Fruit fly (Drosophila melanogaster) whole organism, prepupa: ENCODE results near the gene Sry-alpha.

ENCODE experiments used
- Blimp-1 ChIP-seq: fragments of 200-800 bp; sonication (Bioruptor generic); optimal IDR thresholded peaks from 3 replicates; lab custom pipeline; 2017; ENCODE audit warnings: missing biosample characterization, missing genetic modification characterization, mild to moderate bottlenecking, moderate library complexity, missing genetic modification reagents
- CG10631 ChIP-seq: fragments of 200-800 bp; sonication (Bioruptor generic); optimal IDR thresholded peaks from 2 replicates; lab custom pipeline; 2016; ENCODE audit warnings: missing biosample characterization, missing genetic modification characterization
- CG10669 ChIP-seq: fragments of 200-800 bp; sonication (Bioruptor generic); optimal IDR thresholded peaks from 3 replicates; lab custom pipeline; 2018; ENCODE audit warnings: missing biosample characterization, mild to moderate bottlenecking, missing genetic modification characterization, moderate library complexity
- CG11294 ChIP-seq: fragments of 200-800 bp; sonication (Bioruptor generic); IDR thresholded peaks from 2 replicates; pipeline ENCODE4 v1.3.6; 2022; ENCODE audit warnings: missing biosample characterization, missing genetic modification characterization
- CG11762 ChIP-seq: fragments of 200-800 bp; sonication (Bioruptor generic); optimal IDR thresholded peaks from 3 replicates; lab custom pipeline; 2016; ENCODE audit warnings: missing biosample characterization, missing genetic modification characterization; ENCODE audit not compliant: insufficient read depth
- CG11902 ChIP-seq: fragments of 200-800 bp; sonication (Bioruptor generic); optimal IDR thresholded peaks from 3 replicates; lab custom pipeline; 2016; ENCODE audit warnings: missing biosample characterization, missing genetic modification characterization
- CG15336 ChIP-seq: fragments of 200-800 bp; sonication (Bioruptor generic); IDR thresholded peaks from 2 replicates; pipeline ENCODE4 v1.3.6; 2022; ENCODE audit warnings: missing biosample characterization, missing genetic modification characterization
- CG1621 ChIP-seq: fragments of 200-800 bp; sonication (Bioruptor generic); optimal IDR thresholded peaks from 3 replicates; lab custom pipeline; 2018; ENCODE audit warnings: missing biosample characterization, mild to moderate bottlenecking, missing genetic modification characterization
- CG31627 ChIP-seq: fragments of 200-800 bp; sonication (Bioruptor generic); optimal IDR thresholded peaks from 3 replicates; lab custom pipeline; 2016; ENCODE audit warnings: missing biosample characterization, missing genetic modification characterization
- CG34406 ChIP-seq: fragments of 200-800 bp; sonication (Bioruptor generic); optimal IDR thresholded peaks from 3 replicates; lab custom pipeline; 2016; ENCODE audit warnings: missing biosample characterization, missing genetic modification characterization
- CG3919 ChIP-seq: fragments of 200-800 bp; sonication (Bioruptor generic); optimal IDR thresholded peaks from 3 replicates; lab custom pipeline; 2016; ENCODE audit warnings: missing biosample characterization, missing genetic modification characterization
- CG4318 ChIP-seq: fragments of 200-800 bp; sonication (Bioruptor generic); optimal IDR thresholded peaks from 3 replicates; lab custom pipeline; 2017; ENCODE audit warnings: missing biosample characterization, mild to moderate bottlenecking, missing genetic modification characterization
- CG6163 ChIP-seq: fragments of 200-800 bp; sonication (Bioruptor generic); IDR thresholded peaks from 3 replicates; pipeline ENCODE4 v1.3.6; 2022; ENCODE audit warnings: missing biosample characterization, missing genetic modification characterization
- CG6276 ChIP-seq: fragments of 200-800 bp; sonication (Bioruptor generic); optimal IDR thresholded peaks from 2 replicates; lab custom pipeline; 2017; ENCODE audit warnings: missing biosample characterization, mild to moderate bottlenecking, missing genetic modification characterization
- CG6792 ChIP-seq: fragments of 200-800 bp; sonication (Bioruptor generic); optimal IDR thresholded peaks from 3 replicates; lab custom pipeline; 2016; ENCODE audit warnings: missing biosample characterization, missing genetic modification characterization
- CG6808 ChIP-seq: fragments of 200-800 bp; sonication (Bioruptor generic); optimal IDR thresholded peaks from 3 replicates; lab custom pipeline; 2017; ENCODE audit warnings: missing biosample characterization, missing genetic modification characterization, mild to moderate bottlenecking, moderate library complexity, missing genetic modification reagents
- CG6854 ChIP-seq: fragments of 200-800 bp; sonication (Bioruptor generic); optimal IDR thresholded peaks from 2 replicates; lab custom pipeline; 2017; ENCODE audit warnings: missing biosample characterization, mild to moderate bottlenecking, missing genetic modification characterization
- CG7368 ChIP-seq: fragments of 200-800 bp; sonication (Bioruptor generic); optimal IDR thresholded peaks from 3 replicates; lab custom pipeline; 2016; ENCODE audit warnings: missing biosample characterization, missing genetic modification characterization
- CG9139 ChIP-seq: fragments of 200-800 bp; sonication (Bioruptor generic); optimal IDR thresholded peaks from 3 replicates; lab custom pipeline; 2017; ENCODE audit warnings: missing biosample characterization, mild to moderate bottlenecking, missing genetic modification characterization
- Eip75B ChIP-seq: fragments of 200-800 bp; sonication (Bioruptor generic); optimal IDR thresholded peaks from 3 replicates; lab custom pipeline; 2016; ENCODE audit warnings: missing biosample characterization, missing genetic modification characterization
- Eip78C ChIP-seq: fragments of 200-800 bp; sonication (Bioruptor generic); peaks from one replicate; lab custom pipeline; 2016; ENCODE audit warnings: missing biosample characterization, missing genetic modification characterization
- Eip93F ChIP-seq: fragments of 200-800 bp; sonication (Bioruptor generic); optimal IDR thresholded peaks from 2 replicates; lab custom pipeline; 2016; ENCODE audit warnings: missing biosample characterization, mild to moderate bottlenecking, missing genetic modification characterization
- Ets21C ChIP-seq: fragments of 200-800 bp; sonication (Bioruptor generic); optimal IDR thresholded peaks from 3 replicates; lab custom pipeline; 2016; ENCODE audit warnings: missing biosample characterization, missing genetic modification characterization
- Gug ChIP-seq: fragments of 200-800 bp; sonication (Bioruptor generic); IDR thresholded peaks from 2 replicates; pipeline ENCODE4 v1.3.6; 2022; ENCODE audit warnings: missing biosample characterization, missing genetic modification characterization
- Hr38 ChIP-seq: sonication (Bioruptor generic); optimal IDR thresholded peaks from 2 replicates; lab custom pipeline; 2016; ENCODE audit warnings: missing biosample characterization, missing genetic modification characterization
- Hr4 ChIP-seq: fragments of 200-800 bp; sonication (Bioruptor generic); optimal IDR thresholded peaks from 3 replicates; lab custom pipeline; 2016; ENCODE audit warnings: missing biosample characterization, missing genetic modification characterization
- Lpt ChIP-seq: fragments of 200-800 bp; sonication (Bioruptor generic); optimal IDR thresholded peaks from 3 replicates; lab custom pipeline; 2016; ENCODE audit warnings: missing biosample characterization, missing genetic modification characterization
- OdsH ChIP-seq: fragments of 200-800 bp; sonication (Bioruptor generic); optimal IDR thresholded peaks from 3 replicates; lab custom pipeline; 2016; ENCODE audit warnings: missing biosample characterization, missing genetic modification characterization
- Smox ChIP-seq: fragments of 200-800 bp; sonication (Bioruptor generic); optimal IDR thresholded peaks from 3 replicates; lab custom pipeline; 2016; ENCODE audit warnings: missing biosample characterization, missing genetic modification characterization
- Sox102F ChIP-seq: fragments of 200-800 bp; sonication (Bioruptor generic); optimal IDR thresholded peaks from 2 replicates; lab custom pipeline; 2016; ENCODE audit warnings: missing biosample characterization, mild to moderate bottlenecking, missing genetic modification characterization
- Sox14 ChIP-seq: fragments of 200-800 bp; sonication (Bioruptor generic); optimal IDR thresholded peaks from 3 replicates; lab custom pipeline; 2016; ENCODE audit warnings: missing biosample characterization, missing genetic modification characterization
- Sox15 ChIP-seq: fragments of 200-800 bp; sonication (Bioruptor generic); optimal IDR thresholded peaks from 3 replicates; lab custom pipeline; 2016; ENCODE audit warnings: missing biosample characterization, missing genetic modification characterization
- achi ChIP-seq: fragments of 200-800 bp; sonication (Bioruptor generic); optimal IDR thresholded peaks from 3 replicates; lab custom pipeline; 2016; ENCODE audit warnings: missing biosample characterization, missing genetic modification characterization
- dac ChIP-seq: fragments of 200-800 bp; sonication (Bioruptor generic); optimal IDR thresholded peaks from 2 replicates; lab custom pipeline; 2017; ENCODE audit warnings: missing biosample characterization, mild to moderate bottlenecking, missing genetic modification characterization
- dsx ChIP-seq: fragments of 200-800 bp; optimal IDR thresholded peaks from 3 replicates; lab custom pipeline; 2019; ENCODE audit warnings: missing biosample characterization, mild to moderate bottlenecking, missing genetic modification characterization, moderate library complexity; ENCODE audit not compliant: poor library complexity, severe bottlenecking
- eg ChIP-seq: fragments of 200-800 bp; sonication (Bioruptor generic); IDR thresholded peaks from 3 replicates; pipeline ENCODE4 v1.3.6; 2022; ENCODE audit warnings: missing biosample characterization, missing genetic modification characterization
- esn ChIP-seq: fragments of 200-800 bp; sonication (Bioruptor generic); optimal IDR thresholded peaks from 2 replicates; lab custom pipeline; 2016; ENCODE audit warnings: missing biosample characterization, mild to moderate bottlenecking, missing genetic modification characterization, moderate library complexity
- fd59A ChIP-seq: fragments of 200-800 bp; sonication (Bioruptor generic); optimal IDR thresholded peaks from 2 replicates; lab custom pipeline; 2017; ENCODE audit warnings: missing biosample characterization, mild to moderate bottlenecking, missing genetic modification characterization, missing genetic modification reagents
- fd85E ChIP-seq: fragments of 200-800 bp; sonication (Bioruptor generic); optimal IDR thresholded peaks from 3 replicates; lab custom pipeline; 2016; ENCODE audit warnings: missing biosample characterization, missing genetic modification characterization
- fkh ChIP-seq: fragments of 200-800 bp; sonication (Bioruptor generic); optimal IDR thresholded peaks from 3 replicates; lab custom pipeline; 2017; ENCODE audit warnings: missing biosample characterization, mild to moderate bottlenecking, missing genetic modification characterization, moderate library complexity
- lz ChIP-seq: fragments of 200-800 bp; sonication (Bioruptor generic); optimal IDR thresholded peaks from 3 replicates; lab custom pipeline; 2016; ENCODE audit warnings: missing biosample characterization, missing genetic modification characterization
- net ChIP-seq: fragments of 200-800 bp; sonication (Bioruptor generic); optimal IDR thresholded peaks from 3 replicates; lab custom pipeline; 2016; ENCODE audit warnings: missing biosample characterization, missing genetic modification characterization
- salr ChIP-seq, 2 experiments: fragments of 200-800 bp; sonication (Bioruptor generic); optimal IDR thresholded peaks; 3 replicates each; lab custom pipeline; 2016 to 2018; ENCODE audit warnings: missing biosample characterization in 2 of 2, missing genetic modification characterization in 2 of 2, mild to moderate bottlenecking in 1 of 2
- spab ChIP-seq: fragments of 200-800 bp; sonication (Bioruptor generic); optimal IDR thresholded peaks from 2 replicates; lab custom pipeline; 2017; ENCODE audit warnings: missing biosample characterization, mild to moderate bottlenecking, missing genetic modification characterization, missing genetic modification reagents
- ss ChIP-seq, 2 experiments: fragments of 200-800 bp; sonication (Bioruptor generic); optimal IDR thresholded peaks; 2 replicates in 1 of 2; 3 replicates in 1 of 2; lab custom pipeline; 2017 to 2018; ENCODE audit warnings: mild to moderate bottlenecking in 2 of 2, missing biosample characterization in 2 of 2, missing genetic modification characterization in 2 of 2, moderate library complexity in 1 of 2
- svp ChIP-seq: fragments of 200-800 bp; sonication (Bioruptor generic); peaks from one replicate; lab custom pipeline; 2016; ENCODE audit warnings: missing biosample characterization, missing genetic modification characterization
- topi ChIP-seq: fragments of 200-800 bp; sonication (Bioruptor generic); optimal IDR thresholded peaks from 3 replicates; lab custom pipeline; 2016; ENCODE audit warnings: missing biosample characterization, missing genetic modification characterization
- vri ChIP-seq: fragments of 200-800 bp; sonication (Bioruptor generic); optimal IDR thresholded peaks from 3 replicates; lab custom pipeline; 2016; ENCODE audit warnings: missing biosample characterization, mild to moderate bottlenecking, missing genetic modification characterization

Sry-alpha gene

dm6 chr3R:30071827-30072226 lies 32.3 kb downstream of the Sry-alpha start (continued):
- no peak for TF ChIP-seq CG11762 (GFP tag; lab: Kevin White, UChicago)
- TF ChIP-seq Eip75B (GFP tag; lab: Kevin White, UChicago): peak; percentile 34
- TF ChIP-seq CG10631 (GFP tag; lab: Kevin White, UChicago): no peak
- no peak for TF ChIP-seq Gug (GFP tag; lab: Robert Waterston, UW)
- TF ChIP-seq fd85E (GFP tag; lab: Kevin White, UChicago): no peak
- TF ChIP-seq CG10669 (GFP tag; lab: Kevin White, UChicago): no peak
- peak; percentile 75 for TF ChIP-seq eg (GFP tag; lab: Robert Waterston, UW)
- TF ChIP-seq Smox: no peak
- 0 out of 2 replicates have a peak, but pooled peaks have one; percentile 18 for TF ChIP-seq CG11294 (GFP tag; lab: Robert Waterston, UW)
- TF ChIP-seq OdsH: peak; percentile 34
- TF ChIP-seq net (GFP tag; lab: Kevin White, UChicago): peak; percentile 10
- TF ChIP-seq topi (GFP tag; lab: Kevin White, UChicago): peak; percentile 64
- no peak for TF ChIP-seq dsx (GFP tag; lab: Kevin White, UChicago)
- TF ChIP-seq Eip93F (GFP tag; lab: Kevin White, UChicago): no peak
- peak; percentile 36 for TF ChIP-seq Sox102F (GFP tag; lab: Kevin White, UChicago)
- TF ChIP-seq Lpt (GFP tag; lab: Kevin White, UChicago): no peak
- no peak for TF ChIP-seq CG6854 (GFP tag; lab: Kevin White, UChicago)
- TF ChIP-seq Sox15 (GFP tag; lab: Kevin White, UChicago): peak; percentile 14
- peak; percentile 44 for TF ChIP-seq CG31627 (GFP tag; lab: Kevin White, UChicago)
- no peak for TF ChIP-seq CG1621 (tag; lab: Kevin White, UChicago)
- TF ChIP-seq fkh (GFP tag; lab: Kevin White, UChicago): no peak
- peak; percentile 44 for TF ChIP-seq esn (GFP tag; lab: Kevin White, UChicago)
- TF ChIP-seq CG34406: peak; percentile 5
- no peak for TF ChIP-seq dac
- 0 out of 2 replicates have a peak, but pooled peaks have one; percentile 38 for TF ChIP-seq CG15336 (GFP tag; lab: Robert Waterston, UW)
- peak; percentile 39 for TF ChIP-seq achi
- peak; percentile 7 for TF ChIP-seq Sox14 (GFP tag; lab: Kevin White, UChicago)
- peak; percentile 17 for TF ChIP-seq lz (GFP tag; lab: Kevin White, UChicago)
- no peak for TF ChIP-seq fd59A (GFP tag; lab: Kevin White, UChicago)
- TF ChIP-seq vri: peak; percentile 19
- no peak for TF ChIP-seq CG6792 (GFP tag; lab: Kevin White, UChicago)
- TF ChIP-seq, all 60 proteins: peak for 32

dm6 chr3R:30076088-30076487 lies 36.6 kb downstream of the Sry-alpha start:
- TF ChIP-seq svp (GFP tag; lab: Kevin White, UChicago) (peak; percentile 75), CG6276 (peak; percentile 46), CG4318 (GFP tag; lab: Kevin White, UChicago) (peak; percentile 58), Blimp-1 (GFP tag; lab: Kevin White, UChicago) (peak; percentile 5), CG3919 (GFP tag; lab: Kevin White, UChicago) (peak; percentile 68), Sox102F (GFP tag; lab: Kevin White, UChicago) (peak; percentile 51), salr (GFP tag; optimal IDR thresholded peaks at IDR 0.05; lab: Kevin White, UChicago) (peak; percentile 20 to 53), esn (GFP tag; lab: Kevin White, UChicago) (peak; percentile 69), Eip75B (GFP tag; lab: Kevin White, UChicago) (peak; percentile 74), Gug (GFP tag; lab: Robert Waterston, UW) (peak; percentile 70), Eip78C (peak; percentile 89), CG9139 (GFP tag; lab: Kevin White, UChicago) (no peak), CG7368 (GFP tag; lab: Kevin White, UChicago) (peak; percentile 3), Hr4 (GFP tag; lab: Kevin White, UChicago) (peak; percentile 86), CG10631 (GFP tag; lab: Kevin White, UChicago) (peak; percentile 71), eg (GFP tag; lab: Robert Waterston, UW) (peak; percentile 63; the same call in 2 of the 3 replicates), CG1621 (tag; lab: Kevin White, UChicago) (peak; percentile 65), lz (GFP tag; lab: Kevin White, UChicago) (peak; percentile 72), fd85E (GFP tag; lab: Kevin White, UChicago) (no peak), Hr38 (GFP tag; lab: Kevin White, UChicago) (no peak), achi (peak; percentile 51), dsx (GFP tag; lab: Kevin White, UChicago) (peak; percentile 3), CG11902 (GFP tag; lab: Kevin White, UChicago) (peak; percentile 17), ss (GFP tag; optimal IDR thresholded peaks at IDR 0.05; lab: Kevin White, UChicago) (peak; percentile 24 to 52), Ets21C (GFP tag; lab: Kevin White, UChicago) (peak; percentile 44), CG6163 (GFP tag; lab: Robert Waterston, UW) (peak; percentile 76), spab (GFP tag; lab: Kevin White, UChicago) (peak; percentile 36), CG11762 (GFP tag; lab: Kevin White, UChicago) (peak; percentile 36), Sox15 (GFP tag; lab: Kevin White, UChicago) (peak; percentile 39), vri (no peak), CG6808 (peak; percentile 35)
